Fruit fly (Drosophila melanogaster): ENCODE data around the gene CG42264.
A peak's percentile ranks its signal among the peaks of the same experiment; 100 is the strongest.

Gene CG42264

dm6 chrX:5737157-5737556, 39.3 kb downstream of the CG42264 start (continued):
- TF ChIP-seq Ets65A (GFP tag) (peak; percentile 12), E2f1 (GFP tag; IDR thresholded peaks at IDR 0.05) (peak; percentile 17; the same call in 1 of the 2 replicates), mam (GFP tag; optimal IDR thresholded peaks at IDR 0.05) (peak; percentile 8), E2f2 (GFP tag; IDR thresholded peaks at IDR 0.05) (peak; percentile 12; the same call in 1 of the 2 replicates), CG12071 (GFP tag; optimal IDR thresholded peaks at IDR 0.05) (peak; percentile 4), CG4404 (GFP tag; IDR thresholded peaks at IDR 0.05) (0 out of 2 replicates have a peak, but pooled peaks have one; percentile 11)

dm6 chrX:5735268-5735941, 41.0 kb downstream of the CG42264 start:
- TF ChIP-seq H15 (GFP tag; IDR thresholded peaks at IDR 0.05): peak; percentile 61; the same call in 2 of the 3 replicates
- peak; percentile 76 for TF ChIP-seq bab2 (GFP tag; optimal IDR thresholded peaks at IDR 0.05)
- TF ChIP-seq CG12769 (tag; optimal IDR thresholded peaks at IDR 0.05): peak; percentile 86
- peak; percentile 90 for TF ChIP-seq slbo (GFP tag; IDR thresholded peaks at IDR 0.05)
- TF ChIP-seq CG4820 (GFP tag; optimal IDR thresholded peaks at IDR 0.05): peak; percentile 46
- TF ChIP-seq ewg (GFP tag; optimal IDR thresholded peaks at IDR 0.05): peak; percentile 47
- TF ChIP-seq Bgb (GFP tag; IDR thresholded peaks at IDR 0.05; ENCODE audit: partially characterized antibody): no peak
- TF ChIP-seq tna (GFP tag; IDR thresholded peaks at IDR 0.05; ENCODE audit: partially characterized antibody): no peak
- peak; percentile 77 for TF ChIP-seq ara (GFP tag; IDR thresholded peaks at IDR 0.05)
- TF ChIP-seq sens-2 (GFP tag; IDR thresholded peaks at IDR 0.05): no peak
- TF ChIP-seq CG9817 (tag; optimal IDR thresholded peaks at IDR 0.05): peak; percentile 75
- TF ChIP-seq CG17328 (GFP tag; IDR thresholded peaks at IDR 0.05): peak; percentile 83
- TF ChIP-seq Max (GFP tag; optimal IDR thresholded peaks at IDR 0.05): peak; percentile 27
- TF ChIP-seq lab (GFP tag; optimal IDR thresholded peaks at IDR 0.05): peak; percentile 87
- no peak for TF ChIP-seq Optix (GFP tag; IDR thresholded peaks at IDR 0.05)
- TF ChIP-seq Hr39 (optimal IDR thresholded peaks at IDR 0.05): no peak
- TF ChIP-seq hbn (GFP tag; IDR thresholded peaks at IDR 0.05; ENCODE audit: partially characterized antibody): no peak
- peak; percentile 39; the same call in 1 of the 3 replicates for TF ChIP-seq jigr1 (GFP tag; IDR thresholded peaks at IDR 0.05)
- peak; percentile 3 for TF ChIP-seq cg (GFP tag; optimal IDR thresholded peaks at IDR 0.05)
- peak; percentile 44 for TF ChIP-seq CG16863 (GFP tag; optimal IDR thresholded peaks at IDR 0.05)
- no peak for TF ChIP-seq Tbp (GFP tag; optimal IDR thresholded peaks at IDR 0.05)
- TF ChIP-seq abd-A (tag; optimal IDR thresholded peaks at IDR 0.05): no peak
- no peak for TF ChIP-seq CG13287 (GFP tag; IDR thresholded peaks at IDR 0.05; ENCODE audit: partially characterized antibody)
- TF ChIP-seq sug (tag; optimal IDR thresholded peaks at IDR 0.05): peak; percentile 26
- TF ChIP-seq CHES-1-like (GFP tag; optimal IDR thresholded peaks at IDR 0.05): peak; percentile 37
- peak; percentile 25 for TF ChIP-seq run (tag; optimal IDR thresholded peaks at IDR 0.05)
- peak; percentile 31 for TF ChIP-seq Atf3 (GFP tag; optimal IDR thresholded peaks at IDR 0.05)
- peak; percentile 72 for TF ChIP-seq CG8388 (GFP tag; optimal IDR thresholded peaks at IDR 0.05)
- peak; percentile 44 for TF ChIP-seq CG13775 (GFP tag; optimal IDR thresholded peaks at IDR 0.05)
- no peak for TF ChIP-seq MESR4 (GFP tag; optimal IDR thresholded peaks at IDR 0.05)
- TF ChIP-seq CG10565 (GFP tag; optimal IDR thresholded peaks at IDR 0.05): no peak
- no peak for TF ChIP-seq CG8478 (optimal IDR thresholded peaks at IDR 0.05)
- TF ChIP-seq chm (GFP tag; IDR thresholded peaks at IDR 0.05): peak; percentile 72
- TF ChIP-seq zfh1 (GFP tag; IDR thresholded peaks at IDR 0.05): peak; percentile 82; the same call in 2 of the 3 replicates
- peak; percentile 55 for TF ChIP-seq CG12942 (GFP tag; optimal IDR thresholded peaks at IDR 0.05)
- TF ChIP-seq CG9932 (GFP tag; IDR thresholded peaks at IDR 0.05): peak; percentile 73
- TF ChIP-seq CG14050 (GFP tag; IDR thresholded peaks at IDR 0.05): peak; percentile 67
- TF ChIP-seq CG7786 (GFP tag; optimal IDR thresholded peaks at IDR 0.05): peak; percentile 24
- no peak for TF ChIP-seq hb (GFP tag; IDR thresholded peaks at IDR 0.05; ENCODE audit: partially characterized antibody)
- no peak for TF ChIP-seq CkIIα-i1 (GFP tag; IDR thresholded peaks at IDR 0.05)
- no peak for TF ChIP-seq Jarid2 (GFP tag; optimal IDR thresholded peaks at IDR 0.05)
- peak; percentile 74; the same call in 2 of the 3 replicates for TF ChIP-seq otp (GFP tag; IDR thresholded peaks at IDR 0.05)
- no peak for TF ChIP-seq sna (GFP tag; IDR thresholded peaks at IDR 0.05; ENCODE audit: partially characterized antibody)
